Worm (Caenorhabditis elegans) whole organism, mixed stage, embryonic: ENCODE data around the gene madf-5.

Experiments used
- M03D4.4 ChIP-seq: sonication (generic microtip); optimal IDR thresholded peaks from 2 replicates; lab custom pipeline; 2017; ENCODE audit warnings: mild to moderate bottlenecking, missing genetic modification characterization, missing compliant biosample characterization
- blmp-1 ChIP-seq: fragments of 150-350 bp; optimal IDR thresholded peaks from 2 replicates; lab custom pipeline; 2014; ENCODE audit warnings: missing biosample characterization, missing genetic modification characterization
- ceh-39 ChIP-seq: fragments of 150-350 bp; optimal IDR thresholded peaks from 2 replicates; lab custom pipeline; 2014; ENCODE audit warnings: missing biosample characterization, missing genetic modification characterization
- ceh-83 ChIP-seq: fragments of 200-800 bp; sonication (Bioruptor generic); optimal IDR thresholded peaks from 2 replicates; lab custom pipeline; 2018; ENCODE audit warnings: mild to moderate bottlenecking, missing genetic modification characterization, missing compliant biosample characterization
- ces-1 ChIP-seq: fragments of 150-350 bp; optimal IDR thresholded peaks from 2 replicates; lab custom pipeline; 2014; ENCODE audit warnings: missing biosample characterization, missing genetic modification reagents, missing genetic modification characterization
- cnd-1 ChIP-seq: fragments of 200-800 bp; sonication (Bioruptor generic); optimal IDR thresholded peaks from 2 replicates; lab custom pipeline; 2018; ENCODE audit warnings: mild to moderate bottlenecking, missing genetic modification characterization, missing compliant biosample characterization
- drap-1 ChIP-seq: fragments of 200-800 bp; sonication (Bioruptor generic); optimal IDR thresholded peaks from 3 replicates; lab custom pipeline; 2018; ENCODE audit warnings: mild to moderate bottlenecking, missing genetic modification characterization, missing compliant biosample characterization
- elt-3 ChIP-seq: fragments of 150-350 bp; optimal IDR thresholded peaks from 2 replicates; lab custom pipeline; 2014; ENCODE audit warnings: missing biosample characterization, missing genetic modification characterization
- flh-1 ChIP-seq: fragments of 200-800 bp; sonication (Bioruptor generic); optimal IDR thresholded peaks from 2 replicates; lab custom pipeline; 2018; ENCODE audit warnings: mild to moderate bottlenecking, missing genetic modification characterization, moderate library complexity, missing compliant biosample characterization
- ham-2 ChIP-seq: fragments of 200-800 bp; sonication (Bioruptor generic); optimal IDR thresholded peaks from 2 replicates; lab custom pipeline; 2018; ENCODE audit warnings: mild to moderate bottlenecking, missing genetic modification characterization, missing compliant biosample characterization
- hlh-1 ChIP-seq: fragments of 150-350 bp; optimal IDR thresholded peaks from 2 replicates; lab custom pipeline; 2014; ENCODE audit warnings: missing biosample characterization, missing genetic modification reagents, missing genetic modification characterization
- lin-13 ChIP-seq: fragments of 150-350 bp; optimal IDR thresholded peaks from 2 replicates; lab custom pipeline; 2014; ENCODE audit warnings: missing biosample characterization, missing genetic modification characterization
- lin-32 ChIP-seq: fragments of 200-800 bp; sonication (Bioruptor generic); optimal IDR thresholded peaks from 2 replicates; lab custom pipeline; 2018; ENCODE audit warnings: mild to moderate bottlenecking, missing genetic modification characterization, missing compliant biosample characterization
- mab-5 ChIP-seq: fragments of 150-350 bp; optimal IDR thresholded peaks from 2 replicates; lab custom pipeline; 2014; ENCODE audit warnings: missing biosample characterization, missing genetic modification characterization
- mep-1 ChIP-seq: fragments of 150-350 bp; optimal IDR thresholded peaks from 2 replicates; lab custom pipeline; 2017; ENCODE audit warnings: missing biosample characterization, missing genetic modification reagents, missing genetic modification characterization, inconsistent platforms
- mls-2 ChIP-seq: sonication (generic microtip); optimal IDR thresholded peaks from 2 replicates; lab custom pipeline; 2016; ENCODE audit warnings: mild to moderate bottlenecking, missing genetic modification characterization, moderate library complexity, missing compliant biosample characterization
- nhr-12 ChIP-seq: fragments of 150-350 bp; optimal IDR thresholded peaks from 2 replicates; lab custom pipeline; 2014; ENCODE audit warnings: missing biosample characterization, missing genetic modification characterization
- nhr-2 ChIP-seq: fragments of 150-350 bp; optimal IDR thresholded peaks from 2 replicates; lab custom pipeline; 2014; ENCODE audit warnings: missing biosample characterization, missing genetic modification characterization
- nhr-237 ChIP-seq: fragments of 150-350 bp; optimal IDR thresholded peaks from 2 replicates; lab custom pipeline; 2014; ENCODE audit warnings: missing biosample characterization, missing genetic modification characterization
- nhr-28 ChIP-seq: fragments of 150-350 bp; optimal IDR thresholded peaks from 2 replicates; lab custom pipeline; 2014; ENCODE audit warnings: missing biosample characterization, missing genetic modification characterization
- nhr-76 ChIP-seq: sonication (generic microtip); optimal IDR thresholded peaks from 2 replicates; lab custom pipeline; 2017; ENCODE audit warnings: missing biosample characterization, missing genetic modification characterization
- pha-4 ChIP-seq: fragments of 150-350 bp; optimal IDR thresholded peaks from 2 replicates; lab custom pipeline; 2018; ENCODE audit warnings: missing biosample characterization, missing genetic modification reagents, missing genetic modification characterization
- sem-2 ChIP-seq: fragments of 200-800 bp; sonication (Bioruptor generic); optimal IDR thresholded peaks from 2 replicates; lab custom pipeline; 2018; ENCODE audit warnings: mild to moderate bottlenecking, missing genetic modification characterization, missing compliant biosample characterization
- snpc-4 ChIP-seq: fragments of 150-350 bp; optimal IDR thresholded peaks from 2 replicates; lab custom pipeline; 2014; ENCODE audit warnings: missing biosample characterization, missing genetic modification characterization
- sptf-1 ChIP-seq: sonication (generic microtip); optimal IDR thresholded peaks from 2 replicates; lab custom pipeline; 2017; ENCODE audit warnings: mild to moderate bottlenecking, missing genetic modification characterization, moderate library complexity, missing compliant biosample characterization
- tbx-8 ChIP-seq: fragments of 200-800 bp; sonication (Bioruptor generic); optimal IDR thresholded peaks from 2 replicates; lab custom pipeline; 2018; ENCODE audit warnings: mild to moderate bottlenecking, missing genetic modification characterization, moderate library complexity, missing compliant biosample characterization
- unc-120 ChIP-seq: sonication (generic microtip); optimal IDR thresholded peaks from 2 replicates; lab custom pipeline; 2017; ENCODE audit warnings: missing genetic modification characterization, missing compliant biosample characterization; ENCODE audit not compliant: poor library complexity, severe bottlenecking
- unc-39 ChIP-seq: fragments of 150-350 bp; optimal IDR thresholded peaks from 2 replicates; lab custom pipeline; 2014; ENCODE audit warnings: missing biosample characterization, missing genetic modification characterization
- unc-62 ChIP-seq: fragments of 150-350 bp; optimal IDR thresholded peaks from 2 replicates; lab custom pipeline; 2014; ENCODE audit warnings: missing biosample characterization, missing genetic modification reagents, missing genetic modification characterization
- zip-8 ChIP-seq: fragments of 150-350 bp; optimal IDR thresholded peaks from 2 replicates; lab custom pipeline; 2014; ENCODE audit warnings: missing biosample characterization, missing genetic modification characterization
- ztf-11 ChIP-seq: fragments of 150-350 bp; optimal IDR thresholded peaks from 2 replicates; lab custom pipeline; 2014; ENCODE audit warnings: missing biosample characterization, missing genetic modification characterization

Gene madf-5

DNA sequence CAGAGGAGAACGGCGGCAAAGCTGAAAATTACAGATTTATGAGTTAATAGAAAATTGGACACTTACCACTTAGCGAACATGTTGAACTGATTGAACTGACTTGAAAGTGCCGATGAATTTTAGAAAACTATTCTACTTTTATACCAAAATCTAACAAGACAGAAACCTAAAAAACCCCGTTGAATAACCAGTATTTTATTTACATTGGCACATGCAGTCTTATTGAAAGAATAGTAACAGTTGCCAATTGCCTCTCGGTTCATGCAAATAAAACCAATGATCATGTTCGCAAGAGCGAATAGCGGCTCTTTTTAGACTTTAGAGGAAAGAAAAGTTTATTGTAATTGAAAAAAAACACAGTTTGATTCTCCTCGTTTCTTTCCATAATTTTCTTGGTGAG, 14.7 kb downstream of the madf-5 start, which contains the start of gene nspb-10:
Gene nspb-10, minus strand, starts transcription at position 101 of the 400 bp plus-strand sequence.
- TF ChIP-seq sem-2 = no peak

ce11 chrII:14591699-14592098, 18.3 kb downstream of the madf-5 start, which contains the start of gene C01G12.7:
Gene C01G12.7, minus strand, starts transcription at chrII:14591893.
- TF ChIP-seq ceh-39 (tag; lab: Kevin White, UChicago) (no peak), pha-4 (tag; lab: Kevin White, UChicago) (no peak), nhr-12 (tag; lab: Kevin White, UChicago) (no peak), nhr-2 (tag; lab: Kevin White, UChicago) (no peak), nhr-76 (tag; lab: Kevin White, UChicago) (no peak), unc-62 (GFP tag; lab: Kevin White, UChicago) (no peak), flh-1 (GFP tag; lab: Kevin White, UChicago) (no peak), ces-1 (GFP tag; lab: Kevin White, UChicago) (no peak), blmp-1 (tag; lab: Kevin White, UChicago) (no peak), unc-39 (tag; lab: Kevin White, UChicago) (no peak), snpc-4 (no peak), tbx-8 (GFP tag; lab: Kevin White, UChicago) (no peak), nhr-28 (tag; lab: Kevin White, UChicago) (no peak), nhr-237 (tag; lab: Kevin White, UChicago) (no peak), ztf-11 (tag; lab: Kevin White, UChicago) (no peak)
- TF ChIP-seq, all 35 proteins: peak for 0

ce11 chrII:14592629-14593028, 19.2 kb downstream of the madf-5 start:
- no peak for TF ChIP-seq unc-62 (GFP tag; lab: Kevin White, UChicago)
- TF ChIP-seq sptf-1 (tag; lab: Kevin White, UChicago) = no peak
- no peak for TF ChIP-seq blmp-1 (tag; lab: Kevin White, UChicago)
- no peak for TF ChIP-seq drap-1
- no peak for TF ChIP-seq zip-8 (tag; lab: Kevin White, UChicago)
- no peak for TF ChIP-seq cnd-1 (tag; lab: Kevin White, UChicago)
- TF ChIP-seq hlh-1 (tag; lab: Kevin White, UChicago) = no peak
- TF ChIP-seq ham-2 (GFP tag; lab: Kevin White, UChicago) = no peak

- TF ChIP-seq ham-2 (GFP tag; lab: Kevin White, UChicago) (no peak), lin-32 (GFP tag; lab: Kevin White, UChicago) (no peak), ceh-83 (GFP tag; lab: Kevin White, UChicago) (no peak), mls-2 (tag; lab: Kevin White, UChicago) (no peak), mep-1 (tag; lab: Kevin White, UChicago) (no peak), flh-1 (GFP tag; lab: Kevin White, UChicago) (no peak), nhr-237 (tag; lab: Kevin White, UChicago) (no peak), unc-120 (tag; lab: Kevin White, UChicago) (no peak), mab-5 (no peak)
Observed at ce11 chrII:14593281-14593680, 19.9 kb downstream of the madf-5 start, which contains the start of gene catp-4. Gene catp-4, plus strand, starts transcription at chrII:14593581.

ce11 chrII:14597788-14598187, 24.4 kb downstream of the madf-5 start:
- TF ChIP-seq elt-3 (peak; percentile 32), M03D4.4 (no peak), lin-13 (tag; lab: Kevin White, UChicago) (no peak)

DNA sequence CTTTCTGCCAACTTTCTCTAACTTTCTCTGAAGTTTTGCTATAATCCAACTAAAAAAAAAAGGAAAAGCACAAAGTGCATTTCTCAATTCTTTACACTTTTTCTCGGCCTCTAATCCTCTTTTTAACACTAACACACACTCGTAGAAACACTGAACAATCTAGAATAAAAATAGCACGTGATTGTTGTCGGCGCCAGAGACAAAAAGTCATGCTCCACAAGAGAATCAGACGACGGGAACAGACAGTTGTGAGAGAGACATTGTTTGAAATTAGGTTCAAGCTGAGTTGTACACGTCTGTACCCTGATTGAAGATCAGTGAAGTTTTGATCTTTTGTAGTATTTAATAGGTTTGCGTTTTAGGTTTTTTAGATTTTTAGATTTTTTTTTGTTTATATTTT, 25.0 kb downstream of the madf-5 start:
- TF ChIP-seq hlh-1 (tag; lab: Kevin White, UChicago) (peak; percentile 21), tbx-8 (GFP tag; lab: Kevin White, UChicago) (no peak)
